Worm (Caenorhabditis elegans) whole organism, L4/young adult: ENCODE results near the gene F56D6.11.
"Not testable (repeated sequence)": the region's sequence is repeated elsewhere in the genome, so short reads cannot be mapped to it uniquely, and the experiment has no call there.

Experiments used
- W03F9.2 ChIP-seq: fragments of 150-350 bp; optimal IDR thresholded peaks from 2 replicates; lab custom pipeline; 2014; ENCODE audit warnings: missing biosample characterization, missing genetic modification characterization
- dao-5 ChIP-seq: sonication (generic microtip); optimal IDR thresholded peaks from 2 replicates; lab custom pipeline; 2016; ENCODE audit warnings: missing genotype, missing genetic modification characterization, moderate library complexity, missing compliant biosample characterization

ce11 chrIV:3911848-3912247, 5.6 kb upstream of the F56D6.11 start, which contains the start of gene F56D6.18:
- not testable (repeated sequence) for TF ChIP-seq dao-5, W03F9.2
